Comparison of ENCODE assay signal across 2 fruit fly cellular contexts in the genomic region with DNA sequence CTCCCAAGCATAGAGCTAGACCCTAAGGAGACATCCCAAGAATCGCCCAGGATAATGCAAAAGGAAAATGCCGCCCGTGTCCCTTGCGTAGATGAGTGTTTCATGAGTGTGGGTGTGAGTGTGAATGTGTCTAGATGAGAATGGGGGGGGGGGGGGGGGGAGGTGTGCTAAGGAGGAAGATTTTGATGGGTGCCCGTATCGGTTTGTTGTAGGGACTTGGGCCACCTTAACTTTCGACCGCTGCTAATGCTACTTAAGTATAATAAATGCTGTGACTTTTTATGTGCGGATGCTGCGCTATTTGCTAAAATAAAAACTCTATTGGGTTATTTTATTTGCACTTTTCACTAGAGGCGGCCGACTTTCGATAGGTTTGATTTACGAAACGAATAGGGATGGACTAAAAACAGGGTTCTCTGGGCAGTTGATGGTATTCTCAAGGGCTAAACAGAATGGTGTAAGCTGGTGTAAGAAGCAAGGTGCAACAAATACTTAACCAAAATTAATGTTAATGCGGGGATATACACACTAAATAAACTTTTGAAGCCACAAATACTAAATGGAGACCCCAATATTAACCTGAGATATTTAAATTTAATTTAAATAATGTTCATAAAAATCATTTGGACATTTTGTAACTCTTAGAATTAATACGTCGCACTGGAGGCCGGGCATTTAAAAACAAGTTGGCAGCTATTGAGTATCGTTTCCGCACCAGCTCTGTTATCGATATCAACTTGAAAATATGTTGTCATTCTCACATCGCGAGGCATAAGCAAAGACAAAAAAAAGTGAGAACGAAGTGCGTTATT.
A peak's percentile ranks its signal among the peaks of the same experiment; 100 is the strongest.
TF ChIP-seq lines count a peak whose summit lies in the region.

A gene (minus strand): TSS at position 407 of the 812 bp plus-strand sequence.
A gene (plus strand): TSS at position 786 of the 812 bp plus-strand sequence.

TF ChIP-seq in whole organism, embryonic, 481 proteins besides CTCF, POLR2A, EP300 and RAD21 (continued from another document and continues in another):
- peak; percentile 93 for TF ChIP-seq HLH54F (GFP tag; optimal IDR thresholded peaks at IDR 0.05; lab: Kevin White, UChicago)
- TF ChIP-seq bsh (GFP tag; optimal IDR thresholded peaks at IDR 0.05; lab: Kevin White, UChicago), result peak; percentile 3 to 86
- TF ChIP-seq Sox100B (GFP tag; optimal IDR thresholded peaks at IDR 0.05; lab: Kevin White, UChicago), result peak; percentile 89
- peak; percentile 72 for TF ChIP-seq CG6654 (GFP tag; optimal IDR thresholded peaks at IDR 0.05; lab: Kevin White, UChicago)
- no peak for TF ChIP-seq CG4360 (GFP tag; IDR thresholded peaks at IDR 0.05; lab: Robert Waterston, UW)
- TF ChIP-seq crp (GFP tag; optimal IDR thresholded peaks at IDR 0.05; lab: Kevin White, UChicago), result peak in 1 of 2 experiments; percentile 45
- peak; percentile 79; the same call in 2 of the 3 replicates for TF ChIP-seq jigr1 (GFP tag; IDR thresholded peaks at IDR 0.05; lab: Robert Waterston, UW)
- TF ChIP-seq fd64A (GFP tag; optimal IDR thresholded peaks at IDR 0.05; lab: Kevin White, UChicago), result no peak
- TF ChIP-seq seq (GFP tag; IDR thresholded peaks at IDR 0.05; lab: Robert Waterston, UW), result peak; percentile 88
- TF ChIP-seq peb (GFP tag; IDR thresholded peaks at IDR 0.05; lab: Robert Waterston, UW), result peak; percentile 73
- no peak for TF ChIP-seq Kr (GFP tag; optimal IDR thresholded peaks at IDR 0.05; lab: Kevin White, UChicago)
- TF ChIP-seq CG7928 (GFP tag; optimal IDR thresholded peaks at IDR 0.05; lab: Kevin White, UChicago), result peak; percentile 74
- peak; percentile 42 for TF ChIP-seq CG3163 (GFP tag; optimal IDR thresholded peaks at IDR 0.05; lab: Kevin White, UChicago)
- TF ChIP-seq Hand (GFP tag; optimal IDR thresholded peaks at IDR 0.05; lab: Kevin White, UChicago), result peak; percentile 73
- TF ChIP-seq Fer2 (tag; optimal IDR thresholded peaks at IDR 0.05; lab: Kevin White, UChicago), result peak; percentile 95
- 0 out of 2 replicates have a peak, but pooled peaks have one; percentile 35 for TF ChIP-seq sna (GFP tag; IDR thresholded peaks at IDR 0.05; lab: Robert Waterston, UW; ENCODE audit: partially characterized antibody)
- peak; percentile 78 for TF ChIP-seq CG16863 (GFP tag; optimal IDR thresholded peaks at IDR 0.05; lab: Kevin White, UChicago)
- peak; percentile 69 for TF ChIP-seq scrt (GFP tag; optimal IDR thresholded peaks at IDR 0.05; lab: Kevin White, UChicago)
- TF ChIP-seq dmrt99B (tag; optimal IDR thresholded peaks at IDR 0.05; lab: Kevin White, UChicago), result peak; percentile 4
- TF ChIP-seq Dll (GFP tag; IDR thresholded peaks at IDR 0.05; lab: Robert Waterston, UW; ENCODE audit: partially characterized antibody), result peak; percentile 74
- TF ChIP-seq CG15479 (GFP tag; optimal IDR thresholded peaks at IDR 0.05; lab: Kevin White, UChicago), result no peak
- no peak for TF ChIP-seq CG7745 (tag; optimal IDR thresholded peaks at IDR 0.05; lab: Kevin White, UChicago)
- peak; percentile 90 for TF ChIP-seq twi (tag; optimal IDR thresholded peaks at IDR 0.05; lab: Kevin White, UChicago)
- TF ChIP-seq CG9932 (GFP tag; IDR thresholded peaks at IDR 0.05; lab: Robert Waterston, UW), result peak; percentile 97
- peak; percentile 43 for TF ChIP-seq pfk (GFP tag; optimal IDR thresholded peaks at IDR 0.05; lab: Kevin White, UChicago)
- TF ChIP-seq CG11696 (GFP tag; IDR thresholded peaks at IDR 0.05; lab: Robert Waterston, UW), result peak; percentile 54
- TF ChIP-seq pan (optimal IDR thresholded peaks at IDR 0.05; lab: Kevin White, UChicago), result no peak
- TF ChIP-seq pan (GFP tag; optimal IDR thresholded peaks at IDR 0.05 in 1 of 2, IDR thresholded peaks at IDR 0.05 in 1 of 2), result peak in 1 of 2 experiments; percentile 91
- TF ChIP-seq CG15073 (GFP tag; optimal IDR thresholded peaks at IDR 0.05; lab: Kevin White, UChicago), result peak; percentile 51
- TF ChIP-seq Atf6 (GFP tag; IDR thresholded peaks at IDR 0.05; lab: Robert Waterston, UW), result peak; percentile 85
- peak; percentile 13 for TF ChIP-seq Dp (GFP tag; optimal IDR thresholded peaks at IDR 0.05; lab: Kevin White, UChicago)
- peak; percentile 84 for TF ChIP-seq Bteb2 (GFP tag; optimal IDR thresholded peaks at IDR 0.05; lab: Kevin White, UChicago)
- TF ChIP-seq CoRest (tag; optimal IDR thresholded peaks at IDR 0.05; lab: Kevin White, UChicago), result peak; percentile 97
- TF ChIP-seq CG10431 (GFP tag; optimal IDR thresholded peaks at IDR 0.05; lab: Kevin White, UChicago), result peak; percentile 18
- TF ChIP-seq fu2 (GFP tag; optimal IDR thresholded peaks at IDR 0.05; lab: Kevin White, UChicago), result peak; percentile 92
- TF ChIP-seq sens-2 (GFP tag; IDR thresholded peaks at IDR 0.05; lab: Robert Waterston, UW), result peak; percentile 69; the same call in 1 of the 2 replicates
- TF ChIP-seq Nf-YC (tag; optimal IDR thresholded peaks at IDR 0.05; lab: Kevin White, UChicago), result peak; percentile 87
- peak; percentile 86 for TF ChIP-seq Taf1 (GFP tag; IDR thresholded peaks at IDR 0.05; lab: Robert Waterston, UW)
- peak; percentile 82 for TF ChIP-seq ham (GFP tag; IDR thresholded peaks at IDR 0.05; lab: Robert Waterston, UW)
- peak; percentile 57; the same call in 1 of the 2 replicates for TF ChIP-seq CG5953 (GFP tag; IDR thresholded peaks at IDR 0.05; lab: Robert Waterston, UW)
- peak; percentile 58; the same call in 2 of the 3 replicates for TF ChIP-seq vnd (GFP tag; IDR thresholded peaks at IDR 0.05; lab: Robert Waterston, UW; ENCODE audit: partially characterized antibody)
- TF ChIP-seq otp (GFP tag; IDR thresholded peaks at IDR 0.05; lab: Robert Waterston, UW), result no peak; the same call in 2 of the 3 replicates
- TF ChIP-seq CG8944 (GFP tag; optimal IDR thresholded peaks at IDR 0.05; lab: Kevin White, UChicago), result peak; percentile 92
- no peak for TF ChIP-seq CG5180 (GFP tag; optimal IDR thresholded peaks at IDR 0.05; lab: Kevin White, UChicago)
- TF ChIP-seq sisA (GFP tag; IDR thresholded peaks at IDR 0.05; lab: Robert Waterston, UW), result peak; percentile 95
- peak; percentile 87 for TF ChIP-seq Usf (GFP tag; optimal IDR thresholded peaks at IDR 0.05; lab: Kevin White, UChicago)
- TF ChIP-seq en (GFP tag; optimal IDR thresholded peaks at IDR 0.05; lab: Kevin White, UChicago), result peak; percentile 16
- TF ChIP-seq CG34376 (GFP tag; optimal IDR thresholded peaks at IDR 0.05; lab: Kevin White, UChicago), result peak; percentile 68
- TF ChIP-seq gfzf (GFP tag; optimal IDR thresholded peaks at IDR 0.05; lab: Kevin White, UChicago), result peak; percentile 24
- peak; percentile 72 for TF ChIP-seq da (GFP tag; optimal IDR thresholded peaks at IDR 0.05; lab: Kevin White, UChicago)
- peak; percentile 93 for TF ChIP-seq CG12155 (GFP tag; optimal IDR thresholded peaks at IDR 0.05; lab: Kevin White, UChicago)
- peak; percentile 75 for TF ChIP-seq CG6765 (GFP tag; optimal IDR thresholded peaks at IDR 0.05; lab: Kevin White, UChicago)
- peak; percentile 83 for TF ChIP-seq Drgx (GFP tag; IDR thresholded peaks at IDR 0.05; lab: Robert Waterston, UW)
- peak; percentile 82 for TF ChIP-seq nerfin-1 (tag; optimal IDR thresholded peaks at IDR 0.05; lab: Kevin White, UChicago)
- peak; percentile 76; the same call in 1 of the 2 replicates for TF ChIP-seq rib (GFP tag; IDR thresholded peaks at IDR 0.05; lab: Robert Waterston, UW)
- TF ChIP-seq onecut (GFP tag; IDR thresholded peaks at IDR 0.05; lab: Robert Waterston, UW), result peak; percentile 56; the same call in 1 of the 2 replicates
- TF ChIP-seq cas (GFP tag; IDR thresholded peaks at IDR 0.05; lab: Robert Waterston, UW), result peak; percentile 66; the same call in 1 of the 2 replicates
- TF ChIP-seq sug (tag; optimal IDR thresholded peaks at IDR 0.05; lab: Kevin White, UChicago), result peak; percentile 95

TF ChIP-seq in whole organism, prepupa, 60 proteins besides CTCF, POLR2A, EP300 and RAD21 (continued from another document):
- peak; percentile 97 for TF ChIP-seq CG10631 (GFP tag; optimal IDR thresholded peaks at IDR 0.05; lab: Kevin White, UChicago)
- TF ChIP-seq CG8632 (GFP tag; optimal IDR thresholded peaks at IDR 0.05; lab: Kevin White, UChicago), result peak; percentile 90
- peak; percentile 94 for TF ChIP-seq acj6 (GFP tag; optimal IDR thresholded peaks at IDR 0.05; lab: Kevin White, UChicago)
- TF ChIP-seq CG16779 (tag; optimal IDR thresholded peaks at IDR 0.05; lab: Kevin White, UChicago), result peak; percentile 56
- TF ChIP-seq CG11902 (GFP tag; optimal IDR thresholded peaks at IDR 0.05; lab: Kevin White, UChicago), result peak; percentile 94
- no peak for TF ChIP-seq spab (GFP tag; optimal IDR thresholded peaks at IDR 0.05; lab: Kevin White, UChicago)
- peak; percentile 91 for TF ChIP-seq topi (GFP tag; optimal IDR thresholded peaks at IDR 0.05; lab: Kevin White, UChicago)
- TF ChIP-seq Sox15 (GFP tag; optimal IDR thresholded peaks at IDR 0.05; lab: Kevin White, UChicago), result peak; percentile 95
- TF ChIP-seq Ets96B (tag; optimal IDR thresholded peaks at IDR 0.05; lab: Kevin White, UChicago), result peak; percentile 84
- peak; percentile 89 for TF ChIP-seq CG7368 (GFP tag; optimal IDR thresholded peaks at IDR 0.05; lab: Kevin White, UChicago)
- TF ChIP-seq Sox14 (GFP tag; optimal IDR thresholded peaks at IDR 0.05; lab: Kevin White, UChicago), result peak; percentile 89
- TF ChIP-seq pdm3 (GFP tag; optimal IDR thresholded peaks at IDR 0.05; lab: Kevin White, UChicago), result peak; percentile 94
- peak; percentile 92 for TF ChIP-seq cyc (GFP tag; optimal IDR thresholded peaks at IDR 0.05; lab: Kevin White, UChicago)
- TF ChIP-seq CG6854 (GFP tag; optimal IDR thresholded peaks at IDR 0.05; lab: Kevin White, UChicago), result no peak
- peak; percentile 76 for TF ChIP-seq CG6808 (GFP tag; optimal IDR thresholded peaks at IDR 0.05; lab: Kevin White, UChicago)
TF ChIP-seq in whole organism, prepupa: peak in this region for 56.
